Fruit fly (Drosophila melanogaster): Measurements from ENCODE around the gene CG43293.

Gene CG43293

dm6 chr3L:6232261-6232660 lies 47.3 kb downstream of the CG43293 start, which contains the start of gene CG13299:
Gene CG13299 (minus strand): TSS chr3L:6232361.
- TF ChIP-seq CG10348 (GFP tag; IDR thresholded peaks at IDR 0.05): no peak
- no peak for TF ChIP-seq CG8159 (tag; optimal IDR thresholded peaks at IDR 0.05)
- TF ChIP-seq CG34367 (tag; optimal IDR thresholded peaks at IDR 0.05): no peak
- no peak for TF ChIP-seq CG15710 (tag; optimal IDR thresholded peaks at IDR 0.05)
- TF ChIP-seq CG8301 (tag; optimal IDR thresholded peaks at IDR 0.05): no peak
- TF ChIP-seq CG4496 (GFP tag; IDR thresholded peaks at IDR 0.05): no peak
- no peak for TF ChIP-seq Pif1B (GFP tag; optimal IDR thresholded peaks at IDR 0.05)
- no peak for TF ChIP-seq gl (tag; optimal IDR thresholded peaks at IDR 0.05)
- no peak for TF ChIP-seq rn (GFP tag; IDR thresholded peaks at IDR 0.05)
- no peak for TF ChIP-seq CG32121 (GFP tag; IDR thresholded peaks at IDR 0.05)
- TF ChIP-seq CG17806 (tag; optimal IDR thresholded peaks at IDR 0.05): no peak
- no peak for TF ChIP-seq Snoo (tag; optimal IDR thresholded peaks at IDR 0.05)
- no peak for TF ChIP-seq CG12605 (GFP tag; IDR thresholded peaks at IDR 0.05)
- no peak for TF ChIP-seq Ets98B (GFP tag; IDR thresholded peaks at IDR 0.05)
- no peak for TF ChIP-seq CG9948 (tag; optimal IDR thresholded peaks at IDR 0.05)
- TF ChIP-seq fd96Ca (GFP tag; IDR thresholded peaks at IDR 0.05): no peak
- no peak for TF ChIP-seq Pif1A (GFP tag; optimal IDR thresholded peaks at IDR 0.05)
- TF ChIP-seq CG13204 (GFP tag; optimal IDR thresholded peaks at IDR 0.05): no peak

- TF ChIP-seq CG17806 (tag; optimal IDR thresholded peaks at IDR 0.05) (no peak), CG15710 (tag; optimal IDR thresholded peaks at IDR 0.05) (no peak), Snoo (tag; optimal IDR thresholded peaks at IDR 0.05) (no peak), rn (GFP tag; IDR thresholded peaks at IDR 0.05) (no peak), CG9948 (tag; optimal IDR thresholded peaks at IDR 0.05) (no peak)
Observed at dm6 chr3L:6233281-6233680, 48.3 kb downstream of the CG43293 start, which contains the start of gene BG642312. Gene BG642312 (minus strand): TSS chr3L:6233381.

dm6 chr3L:6234035-6234434 lies 49.0 kb downstream of the CG43293 start, which contains the start of gene CG42714:
Gene CG42714 (minus strand): TSS chr3L:6234056.
- TF ChIP-seq CG12605 (GFP tag; IDR thresholded peaks at IDR 0.05): no peak
- no peak for TF ChIP-seq CG9948 (tag; optimal IDR thresholded peaks at IDR 0.05)
- TF ChIP-seq Snoo (tag; optimal IDR thresholded peaks at IDR 0.05): no peak
- TF ChIP-seq Ets98B (GFP tag; IDR thresholded peaks at IDR 0.05): no peak
- TF ChIP-seq rn (GFP tag; IDR thresholded peaks at IDR 0.05): no peak
- TF ChIP-seq CG32121 (GFP tag; IDR thresholded peaks at IDR 0.05): no peak
- TF ChIP-seq CG4496 (GFP tag; IDR thresholded peaks at IDR 0.05): no peak
- TF ChIP-seq CG8159 (tag; optimal IDR thresholded peaks at IDR 0.05): no peak
- TF ChIP-seq CG10348 (GFP tag; IDR thresholded peaks at IDR 0.05): no peak
- no peak for TF ChIP-seq Pif1A (GFP tag; optimal IDR thresholded peaks at IDR 0.05)
- no peak for TF ChIP-seq CG8301 (tag; optimal IDR thresholded peaks at IDR 0.05)
- no peak for TF ChIP-seq CG13204 (GFP tag; optimal IDR thresholded peaks at IDR 0.05)
- no peak for TF ChIP-seq fd96Ca (GFP tag; IDR thresholded peaks at IDR 0.05)
- TF ChIP-seq CG34367 (tag; optimal IDR thresholded peaks at IDR 0.05): no peak
- no peak for TF ChIP-seq CG17806 (tag; optimal IDR thresholded peaks at IDR 0.05)
- TF ChIP-seq CG14655 (GFP tag; optimal IDR thresholded peaks at IDR 0.05): no peak
- TF ChIP-seq CG15710 (tag; optimal IDR thresholded peaks at IDR 0.05): no peak

All from whole organism, pupa.